Worm (Caenorhabditis elegans): Measurements from ENCODE around the gene dur-1.

ce11 chrIV:9920426-9920825 is 7.6 kb downstream of the dur-1 start:
- TF ChIP-seq unc-62 (GFP tag; optimal IDR thresholded peaks at IDR 0.05): no peak
- TF ChIP-seq dpff-1 (tag; optimal IDR thresholded peaks at IDR 0.05): no peak
- TF ChIP-seq sptf-2 (GFP tag; optimal IDR thresholded peaks at IDR 0.05): no peak
- no peak for TF ChIP-seq pha-4 (tag; optimal IDR thresholded peaks at IDR 0.05)
- TF ChIP-seq ztf-6 (GFP tag; IDR thresholded peaks at IDR 0.05): no peak
- TF ChIP-seq aptf-2 (GFP tag; conservative IDR thresholded peaks at IDR 0.05): no peak
- no peak for TF ChIP-seq efl-1 (GFP tag; optimal IDR thresholded peaks at IDR 0.05)
- no peak for TF ChIP-seq F49E8.2 (tag; optimal IDR thresholded peaks at IDR 0.05; ENCODE audit: insufficient read depth)
- TF ChIP-seq mcd-1 (GFP tag; IDR thresholded peaks at IDR 0.05): no peak
- TF ChIP-seq snpc-3.4 (tag; optimal IDR thresholded peaks at IDR 0.05): no peak
- TF ChIP-seq zfh-2 (GFP tag; conservative IDR thresholded peaks at IDR 0.05): no peak
- TF ChIP-seq mes-4 (tag; optimal IDR thresholded peaks at IDR 0.05): no peak

All from whole organism, young adult.